Worm (Caenorhabditis elegans): ENCODE measurements around the gene F56D6.12.

The F56D6.12 gene

DNA sequence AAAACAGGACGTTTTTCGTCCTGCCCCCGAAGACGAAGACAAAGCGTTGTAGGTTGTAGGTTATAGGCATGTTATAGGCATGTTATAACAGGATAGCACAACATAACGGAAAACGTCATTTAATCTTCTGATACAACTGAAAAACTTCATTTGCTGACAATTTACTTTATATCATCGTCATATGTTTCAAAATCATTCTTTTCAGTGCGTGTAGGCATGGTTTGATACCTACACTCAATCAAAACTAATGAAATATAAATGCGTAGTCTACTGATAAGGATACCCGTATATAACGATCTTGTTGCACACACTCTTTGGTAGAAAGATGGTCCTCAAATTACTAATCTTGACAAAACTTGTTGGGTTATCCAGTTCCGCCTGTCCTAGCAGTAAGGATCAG is 48.8 kb downstream of the F56D6.12 start, which contains the start of gene clec-74:
clec-74 (plus strand) TSS at position 301 of the 400 bp plus-strand sequence.
- TF ChIP-seq ztf-29 (GFP tag; IDR thresholded peaks at IDR 0.05): no peak
- no peak for TF ChIP-seq tab-1 (GFP tag; IDR thresholded peaks at IDR 0.05)
- no peak for TF ChIP-seq ref-1 (GFP tag; conservative IDR thresholded peaks at IDR 0.05)
- TF ChIP-seq T22C8.4 (GFP tag; IDR thresholded peaks at IDR 0.05): no peak
- no peak for TF ChIP-seq ztf-23 (GFP tag; IDR thresholded peaks at IDR 0.05)
- TF ChIP-seq med-1 (GFP tag; optimal IDR thresholded peaks at IDR 0.05; ENCODE audit: insufficient read depth): no peak
- TF ChIP-seq klf-2 (GFP tag; conservative IDR thresholded peaks at IDR 0.05): no peak

All from whole organism, midembryonic.